Comparison of ENCODE assay signal across 2 worm cellular contexts in genomic region chrV:19051425-19051824, ce11.
TF ChIP-seq lines count a peak whose summit lies in the region.

No protein-coding gene starts in this region.

TF ChIP-seq in whole organism, L1 larva, 84 proteins besides CTCF, POLR2A, EP300 and RAD21 (continued from another document):
- TF ChIP-seq unc-130 (tag; optimal IDR thresholded peaks at IDR 0.05; lab: Kevin White, UChicago) (no peak), pqm-1 (tag; optimal IDR thresholded peaks at IDR 0.05; lab: Kevin White, UChicago) (peak; percentile 56), skn-1 (tag; optimal IDR thresholded peaks at IDR 0.05; lab: Kevin White, UChicago) (no peak), snpc-4 (tag; optimal IDR thresholded peaks at IDR 0.05; lab: Kevin White, UChicago) (no peak), efl-3 (GFP tag; optimal IDR thresholded peaks at IDR 0.05; lab: Kevin White, UChicago) (no peak), C04F5.9 (tag; optimal IDR thresholded peaks at IDR 0.05; lab: Kevin White, UChicago) (no peak), vab-15 (tag; optimal IDR thresholded peaks at IDR 0.05; lab: Kevin White, UChicago) (no peak), lin-15B (tag; optimal IDR thresholded peaks at IDR 0.05; lab: Kevin White, UChicago) (no peak), C16A3.4 (tag; optimal IDR thresholded peaks at IDR 0.05; lab: Kevin White, UChicago) (no peak), xbp-1 (tag; optimal IDR thresholded peaks at IDR 0.05; lab: Kevin White, UChicago) (no peak)

TF ChIP-seq in whole organism, L4 larva, 104 proteins besides CTCF, POLR2A, EP300 and RAD21 (continued from another document):
- TF ChIP-seq daf-16 (GFP tag; optimal IDR thresholded peaks at IDR 0.05; lab: Kevin White, UChicago) (no peak), daf-16 (tag; optimal IDR thresholded peaks at IDR 0.05; lab: Kevin White, UChicago) (peak; percentile 67), ZK546.5 (tag; optimal IDR thresholded peaks at IDR 0.05; lab: Kevin White, UChicago) (no peak), lin-13 (GFP tag; optimal IDR thresholded peaks at IDR 0.05; lab: Kevin White, UChicago) (peak; percentile 15), ceh-20 (GFP tag; IDR thresholded peaks at IDR 0.05; lab: Robert Waterston, UW) (no peak), zag-1 (tag; optimal IDR thresholded peaks at IDR 0.05; lab: Kevin White, UChicago) (no peak), dve-1 (tag; optimal IDR thresholded peaks at IDR 0.05; lab: Kevin White, UChicago; ENCODE audit: insufficient read depth) (peak; percentile 93), ama-1 (optimal IDR thresholded peaks at IDR 0.05; lab: Kevin White, UChicago) (no peak), tra-1 (GFP tag; IDR thresholded peaks at IDR 0.05; lab: Robert Waterston, UW) (peak; percentile 12; the same call in 1 of the 2 replicates), lin-38 (GFP tag; IDR thresholded peaks at IDR 0.05; lab: Robert Waterston, UW) (no peak), fkh-10 (GFP tag; optimal IDR thresholded peaks at IDR 0.05; lab: Kevin White, UChicago) (no peak)
